Worm (Caenorhabditis elegans) whole organism, L3 larva: ENCODE measurements around the gene C35B1.5.
"Not testable (repeated sequence)": the region's sequence is repeated elsewhere in the genome, so short reads cannot be mapped to it uniquely, and the experiment has no call there.

Source experiments
- ZK546.5 ChIP-seq: sonication (generic microtip); optimal IDR thresholded peaks from 2 replicates; lab custom pipeline; 2017; ENCODE audit warnings: missing biosample characterization, missing genetic modification characterization
- aly-2 ChIP-seq: fragments of 150-350 bp; optimal IDR thresholded peaks from 2 replicates; lab custom pipeline; 2014; ENCODE audit warnings: missing biosample characterization, missing genetic modification characterization
- ama-1 ChIP-seq: fragments of 150-350 bp; optimal IDR thresholded peaks from 2 replicates; lab custom pipeline; 2018
- ceh-28 ChIP-seq: fragments of 150-350 bp; optimal IDR thresholded peaks from 2 replicates; lab custom pipeline; 2014; ENCODE audit warnings: missing biosample characterization, missing genetic modification reagents, missing genetic modification characterization
- ceh-82 ChIP-seq: fragments of 150-350 bp; optimal IDR thresholded peaks from 2 replicates; lab custom pipeline; 2014; ENCODE audit warnings: missing biosample characterization, missing genetic modification characterization
- ceh-9 ChIP-seq: sonication (generic microtip); optimal IDR thresholded peaks from 2 replicates; lab custom pipeline; 2018; ENCODE audit warnings: missing biosample characterization, missing genetic modification characterization
- daf-12 ChIP-seq: fragments of 150-350 bp; optimal IDR thresholded peaks from 2 replicates; lab custom pipeline; 2014; ENCODE audit warnings: missing biosample characterization, missing genetic modification reagents, missing genetic modification characterization
- egl-27 ChIP-seq: sonication (generic microtip); optimal IDR thresholded peaks from 4 replicates; lab custom pipeline; 2017; ENCODE audit warnings: missing biosample characterization, missing genetic modification reagents, missing genetic modification characterization
- egl-5 ChIP-seq: fragments of 150-350 bp; optimal IDR thresholded peaks from 2 replicates; lab custom pipeline; 2017; ENCODE audit warnings: missing biosample characterization, missing genetic modification reagents, missing genetic modification characterization, inconsistent platforms
- elt-1 ChIP-seq: fragments of 150-350 bp; optimal IDR thresholded peaks from 2 replicates; lab custom pipeline; 2014; ENCODE audit warnings: missing biosample characterization, missing genetic modification characterization
- elt-2 ChIP-seq: sonication (generic microtip); optimal IDR thresholded peaks from 2 replicates; lab custom pipeline; 2016; ENCODE audit warnings: missing genetic modification reagents, mild to moderate bottlenecking, missing genetic modification characterization, missing compliant biosample characterization
- elt-3 ChIP-seq, 3 experiments: fragments of 150-350 bp in 1 of 3; sonication (generic microtip) in 2 of 3; optimal IDR thresholded peaks; 2 replicates in 2 of 3; 4 replicates in 1 of 3; lab custom pipeline; 2014 to 2017; ENCODE audit warnings: missing biosample characterization in 3 of 3, missing genetic modification characterization in 3 of 3
- eor-1 ChIP-seq, 2 experiments: fragments of 150-350 bp; optimal IDR thresholded peaks; 2 replicates each; lab custom pipeline; 2014 to 2018; ENCODE audit warnings: missing biosample characterization in 2 of 2, missing genetic modification characterization in 2 of 2
- fkh-10 ChIP-seq: sonication (generic microtip); optimal IDR thresholded peaks from 2 replicates; lab custom pipeline; 2017; ENCODE audit warnings: missing biosample characterization, missing genetic modification reagents, missing genetic modification characterization
- fkh-2 ChIP-seq: fragments of 150-350 bp; optimal IDR thresholded peaks from 2 replicates; lab custom pipeline; 2014; ENCODE audit warnings: missing biosample characterization, missing genetic modification reagents, missing genetic modification characterization
- fos-1 ChIP-seq: fragments of 150-350 bp; optimal IDR thresholded peaks from 2 replicates; lab custom pipeline; 2014; ENCODE audit warnings: missing biosample characterization, missing genetic modification characterization
- hmg-11 ChIP-seq: sonication (generic microtip); optimal IDR thresholded peaks from 2 replicates; lab custom pipeline; 2016; ENCODE audit warnings: missing genetic modification characterization, missing compliant biosample characterization
- jun-1 ChIP-seq: fragments of 150-350 bp; optimal IDR thresholded peaks from 2 replicates; lab custom pipeline; 2014; ENCODE audit warnings: missing biosample characterization, missing genetic modification reagents, missing genetic modification characterization
- lin-15B ChIP-seq: fragments of 150-350 bp; optimal IDR thresholded peaks from 2 replicates; lab custom pipeline; 2014; ENCODE audit warnings: missing biosample characterization, missing genetic modification characterization
- lin-39 ChIP-seq: fragments of 150-350 bp; optimal IDR thresholded peaks from 2 replicates; lab custom pipeline; 2018; ENCODE audit warnings: missing biosample characterization, missing genetic modification reagents, missing genetic modification characterization
- mml-1 ChIP-seq: fragments of 150-350 bp; sonication (generic microtip); optimal IDR thresholded peaks from 3 replicates; lab custom pipeline; 2014; ENCODE audit warnings: missing biosample characterization, missing genetic modification characterization
- nhr-11 ChIP-seq: fragments of 150-350 bp; optimal IDR thresholded peaks from 2 replicates; lab custom pipeline; 2014; ENCODE audit warnings: missing biosample characterization, missing genetic modification characterization
- nhr-12 ChIP-seq: fragments of 150-350 bp; optimal IDR thresholded peaks from 2 replicates; lab custom pipeline; 2014; ENCODE audit warnings: missing biosample characterization, missing genetic modification characterization
- nhr-28 ChIP-seq: fragments of 150-350 bp; optimal IDR thresholded peaks from 2 replicates; lab custom pipeline; 2014; ENCODE audit warnings: missing biosample characterization, missing genetic modification characterization
- nhr-76 ChIP-seq: fragments of 150-350 bp; sonication (generic microtip); optimal IDR thresholded peaks from 5 replicates; lab custom pipeline; 2014; ENCODE audit warnings: missing biosample characterization, missing genetic modification characterization
- nhr-77 ChIP-seq: fragments of 150-350 bp; optimal IDR thresholded peaks from 2 replicates; lab custom pipeline; 2014; ENCODE audit warnings: missing biosample characterization, missing genetic modification characterization
- pha-4 ChIP-seq: fragments of 150-350 bp; optimal IDR thresholded peaks from 2 replicates; lab custom pipeline; 2014; ENCODE audit warnings: missing biosample characterization, missing genetic modification reagents, missing genetic modification characterization
- pqm-1 ChIP-seq: fragments of 150-350 bp; optimal IDR thresholded peaks from 2 replicates; lab custom pipeline; 2017; ENCODE audit warnings: missing biosample characterization, missing genetic modification characterization, inconsistent platforms
- sea-2 ChIP-seq: fragments of 150-350 bp; sonication (generic microtip); optimal IDR thresholded peaks from 4 replicates; lab custom pipeline; 2014; ENCODE audit warnings: missing biosample characterization, missing genetic modification reagents, missing genetic modification characterization
- skn-1 ChIP-seq: fragments of 150-350 bp; optimal IDR thresholded peaks from 2 replicates; lab custom pipeline; 2014; ENCODE audit warnings: missing biosample characterization, missing genetic modification characterization
- snpc-4 ChIP-seq: fragments of 150-350 bp; optimal IDR thresholded peaks from 2 replicates; lab custom pipeline; 2014; ENCODE audit warnings: missing biosample characterization, missing genetic modification characterization
- tbx-2 ChIP-seq: sonication (generic microtip); optimal IDR thresholded peaks from 2 replicates; lab custom pipeline; 2016; ENCODE audit warnings: mild to moderate bottlenecking, missing genetic modification characterization, missing compliant biosample characterization
- unc-62 ChIP-seq: fragments of 150-350 bp; sonication (generic microtip); optimal IDR thresholded peaks from 4 replicates; lab custom pipeline; 2014; ENCODE audit warnings: missing biosample characterization, missing genetic modification reagents, missing genetic modification characterization
- ztf-11 ChIP-seq: fragments of 150-350 bp; optimal IDR thresholded peaks from 2 replicates; lab custom pipeline; 2014; ENCODE audit warnings: missing biosample characterization, missing genetic modification characterization

C35B1.5 gene

DNA sequence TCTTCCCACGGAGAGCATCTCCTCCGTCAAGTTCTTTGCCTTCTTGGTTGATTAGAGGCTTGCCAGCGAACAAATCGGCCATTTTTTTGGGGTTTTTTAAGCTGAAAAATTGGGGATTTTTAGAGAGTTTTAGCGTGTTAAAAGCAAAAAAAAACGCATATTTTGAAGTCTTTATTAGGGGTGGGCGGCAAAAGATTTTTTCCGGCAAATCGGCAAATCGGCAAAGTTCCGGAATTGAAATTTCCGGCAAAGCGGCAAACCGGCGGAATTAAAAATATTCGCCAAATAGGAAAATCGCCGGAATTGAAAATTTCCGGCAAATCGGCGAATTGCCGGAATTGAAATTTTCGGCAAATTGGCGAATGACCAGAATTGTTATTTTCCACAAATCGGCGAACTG lies at the start of gene C35B1.5:
Gene C35B1.5, minus strand, starts transcription at position 101 of the 400 bp plus-strand sequence.
- TF ChIP-seq mml-1 (tag; lab: Kevin White, UChicago) = no peak
- TF ChIP-seq jun-1 (tag; lab: Kevin White, UChicago) = no peak
- TF ChIP-seq nhr-11 = no peak
- no peak for TF ChIP-seq fos-1 (tag; lab: Kevin White, UChicago)
- TF ChIP-seq ceh-9 = no peak

DNA sequence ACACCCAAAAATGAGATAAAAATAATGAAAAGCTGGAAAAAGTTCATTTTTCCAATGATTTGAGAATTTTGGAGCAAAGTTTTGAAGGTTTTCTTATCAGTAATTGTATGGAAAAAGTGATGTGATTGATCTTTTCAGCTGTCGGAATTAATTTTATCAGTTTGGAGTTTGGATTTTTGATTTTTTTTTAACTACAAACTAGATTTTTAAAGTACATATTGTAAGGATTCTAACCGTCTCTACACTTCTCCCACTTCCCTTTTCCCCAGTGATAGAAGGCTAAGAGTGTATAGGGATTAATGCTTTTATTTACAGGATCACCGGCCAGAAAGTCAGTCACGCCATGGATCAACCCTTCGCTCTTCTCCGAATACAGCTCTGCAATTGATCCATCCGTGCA lies 41.6 kb upstream of the C35B1.5 start, which contains the start of gene F49F1.7:
Gene F49F1.7, minus strand, starts transcription at position 101 of the 400 bp plus-strand sequence.
- not testable (repeated sequence) for TF ChIP-seq snpc-4, nhr-76, lin-15B (tag; lab: Kevin White, UChicago)

DNA sequence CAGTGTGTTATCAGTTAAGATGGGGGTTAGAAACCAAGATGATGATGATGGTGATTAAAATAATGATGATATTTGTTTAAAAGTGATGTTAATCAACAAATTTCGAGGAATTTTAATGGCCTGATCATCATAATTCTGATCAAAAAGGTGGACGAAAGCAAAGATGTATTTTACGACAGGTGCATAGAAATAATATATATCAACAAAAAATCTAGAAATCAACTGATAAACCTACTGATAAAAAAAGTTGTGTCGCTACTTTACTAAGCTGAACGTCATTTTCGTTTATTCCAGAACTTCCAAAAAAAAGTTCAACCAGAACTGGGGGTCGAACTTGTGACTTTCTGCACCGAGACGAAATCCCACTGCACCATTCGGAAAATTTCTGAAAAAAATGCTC lies 39.1 kb upstream of the C35B1.5 start, which contains the start of gene mul-1:
Gene mul-1, minus strand, starts transcription at position 84 of the 400 bp plus-strand sequence.
- TF ChIP-seq elt-2 (tag; lab: Kevin White, UChicago) = peak; percentile 69
- TF ChIP-seq ztf-11 (tag; lab: Kevin White, UChicago) = no peak

DNA sequence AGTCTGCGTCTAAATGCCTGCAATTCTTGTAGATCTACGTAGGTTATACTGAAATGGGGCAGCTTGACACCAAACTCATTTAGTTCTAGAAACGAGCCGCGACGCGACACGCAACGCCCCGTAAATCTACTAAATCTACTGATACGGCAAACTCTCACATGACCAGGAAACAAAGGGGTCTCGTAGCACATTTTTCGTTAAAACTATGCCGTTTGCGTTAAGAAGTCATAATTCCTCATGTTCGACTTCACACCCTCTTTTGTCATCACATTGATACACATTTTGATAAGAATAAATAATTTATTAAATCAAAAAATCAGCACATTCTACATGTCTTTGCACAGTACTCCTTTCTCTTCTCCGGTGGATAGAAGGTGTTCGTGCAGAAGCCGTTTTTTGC lies 37.0 kb upstream of the C35B1.5 start:
- no peak for TF ChIP-seq eor-1 (tag; optimal IDR thresholded peaks at IDR 0.05; lab: Kevin White, UChicago)
- TF ChIP-seq elt-2 (tag; lab: Kevin White, UChicago) = peak; percentile 77
- peak; percentile 31 for TF ChIP-seq pqm-1

DNA sequence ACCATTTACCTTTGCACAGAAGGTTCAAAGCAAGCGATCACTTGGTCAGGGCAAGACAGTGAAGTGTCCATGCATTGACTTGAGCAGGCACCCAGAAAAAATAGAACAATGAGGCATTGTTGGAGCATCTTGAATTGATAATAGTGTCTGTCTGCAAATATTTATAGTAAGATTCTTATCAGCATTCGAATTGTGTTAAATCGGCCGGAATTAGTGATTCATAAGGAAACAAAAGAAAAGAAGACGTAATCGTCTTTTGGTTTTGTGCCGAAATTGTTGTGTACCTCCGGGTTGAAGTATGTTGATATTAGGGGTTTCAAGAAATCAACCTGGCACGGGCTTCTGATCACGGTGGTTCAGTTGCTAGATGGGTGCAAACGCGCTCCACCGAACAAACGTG lies 36.3 kb upstream of the C35B1.5 start, which contains the start of gene F49F1.5:
Gene F49F1.5, minus strand, starts transcription at position 153 of the 400 bp plus-strand sequence.
- no peak for TF ChIP-seq nhr-11
- no peak for TF ChIP-seq ztf-11 (tag; lab: Kevin White, UChicago)
- TF ChIP-seq elt-2 (tag; lab: Kevin White, UChicago) = peak; percentile 63

DNA sequence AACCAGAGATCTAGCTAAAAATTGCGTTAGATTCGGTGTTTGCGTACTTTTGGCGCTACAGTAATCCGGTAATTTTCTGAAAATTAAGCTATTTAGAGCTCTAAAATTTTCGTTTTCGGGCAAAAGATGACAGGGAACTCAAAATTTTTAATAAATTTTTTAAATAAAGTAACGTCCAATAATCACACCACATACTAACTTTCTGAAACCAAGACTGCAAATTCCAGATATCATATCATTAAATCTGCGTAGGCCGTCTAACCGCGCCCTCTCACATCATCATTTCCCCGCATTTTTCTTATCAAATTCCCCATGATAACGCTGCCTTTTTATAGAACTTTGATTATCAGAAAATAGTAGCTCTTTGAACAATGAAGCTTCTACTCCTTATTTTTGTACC lies 33.4 kb upstream of the C35B1.5 start, which contains the start of gene drd-50:
Gene drd-50, plus strand, starts transcription at position 301 of the 400 bp plus-strand sequence.
- peak; percentile 65 for TF ChIP-seq elt-2 (tag; lab: Kevin White, UChicago)
- TF ChIP-seq ZK546.5 (tag; lab: Kevin White, UChicago) = no peak
- no peak for TF ChIP-seq nhr-76 (tag; lab: Kevin White, UChicago)

DNA sequence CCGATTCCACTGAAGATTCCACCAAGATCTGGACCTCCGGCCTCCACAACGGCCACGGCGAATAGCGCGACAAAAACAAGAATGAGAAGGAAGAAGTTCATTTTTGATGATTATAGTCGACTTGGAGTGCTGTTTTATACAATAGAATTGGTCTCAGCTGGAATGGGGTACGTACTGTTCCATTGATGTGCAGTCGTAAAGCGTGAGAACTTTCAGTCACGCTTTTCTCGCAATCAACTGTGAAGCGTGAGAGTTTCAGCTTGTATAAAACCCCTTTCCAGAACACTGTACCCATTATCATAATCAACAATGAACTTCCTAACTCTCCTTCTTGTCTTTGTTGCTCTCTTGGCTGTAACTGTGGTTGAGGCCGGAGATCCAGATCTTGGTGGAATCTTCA lies 31.6 kb upstream of the C35B1.5 start, which contains the start of the genes F49F1.4 and F49F1.2:
Gene F49F1.4, minus strand, starts transcription at position 101 of the 400 bp plus-strand sequence.
Gene F49F1.2, plus strand, starts transcription at position 310 of the 400 bp plus-strand sequence.
- no peak for TF ChIP-seq ZK546.5 (tag; lab: Kevin White, UChicago)
- TF ChIP-seq ceh-9 = no peak
- no peak for TF ChIP-seq ceh-28 (tag; lab: Kevin White, UChicago)
- no peak for TF ChIP-seq hmg-11 (tag; lab: Kevin White, UChicago)
- no peak for TF ChIP-seq sea-2 (GFP tag; lab: Kevin White, UChicago)
- TF ChIP-seq pqm-1 = no peak
- TF ChIP-seq ama-1 (lab: Kevin White, UChicago) = no peak
- no peak for TF ChIP-seq elt-3 (tag; optimal IDR thresholded peaks at IDR 0.05; lab: Kevin White, UChicago)
- TF ChIP-seq egl-27 = no peak
- no peak for TF ChIP-seq nhr-28 (tag; lab: Kevin White, UChicago)
- no peak for TF ChIP-seq lin-15B (tag; lab: Kevin White, UChicago)
- TF ChIP-seq ztf-11 (tag; lab: Kevin White, UChicago) = no peak
- no peak for TF ChIP-seq egl-5 (tag; lab: Kevin White, UChicago)
- no peak for TF ChIP-seq nhr-77
- no peak for TF ChIP-seq skn-1 (tag; lab: Kevin White, UChicago)

DNA sequence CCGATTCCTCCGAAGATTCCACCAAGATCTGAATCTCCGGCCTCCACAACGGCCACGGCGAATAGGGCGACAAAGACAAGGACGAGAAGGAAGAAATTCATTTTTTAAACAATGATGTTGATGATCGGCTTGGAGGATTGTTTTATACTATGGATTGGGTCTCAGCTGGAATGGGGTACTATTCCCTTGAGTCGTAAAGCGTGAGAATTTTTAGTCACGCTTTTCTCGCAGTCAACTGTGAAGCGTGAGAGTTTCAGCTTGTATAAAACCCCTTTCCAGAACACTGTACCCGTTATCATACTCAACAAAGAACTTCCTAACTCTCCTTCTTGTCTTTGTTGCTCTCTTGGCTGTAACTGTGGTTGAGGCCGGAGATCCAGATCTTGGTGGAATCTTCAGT lies 30.5 kb upstream of the C35B1.5 start, which contains the start of gene F49F1.15:
Gene F49F1.15, minus strand, starts transcription at position 101 of the 400 bp plus-strand sequence.
- no peak for TF ChIP-seq jun-1 (tag; lab: Kevin White, UChicago)

DNA sequence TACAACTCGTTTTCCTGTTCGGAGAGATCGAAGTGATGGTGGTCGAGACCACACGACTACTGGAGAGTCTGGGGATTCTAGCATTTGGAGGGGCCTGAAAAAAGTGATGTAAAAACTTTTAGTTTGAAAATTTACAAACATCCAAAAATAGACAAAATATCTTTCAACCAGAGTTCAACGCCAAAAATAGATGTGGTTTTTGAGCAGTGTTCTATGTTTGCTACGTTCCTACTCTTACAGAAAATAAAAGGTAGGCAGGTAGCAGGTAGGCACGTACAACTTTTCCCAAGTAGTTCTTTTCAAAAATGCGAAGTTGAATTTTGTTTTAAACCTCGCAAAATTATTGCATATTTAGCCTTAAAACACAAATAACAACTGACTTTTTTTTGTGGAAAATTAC lies 28.4 kb upstream of the C35B1.5 start, which contains the start of gene F49F1.14:
Gene F49F1.14, minus strand, starts transcription at position 101 of the 400 bp plus-strand sequence.
- no peak for TF ChIP-seq ztf-11 (tag; lab: Kevin White, UChicago)
- TF ChIP-seq aly-2 (tag; lab: Kevin White, UChicago) = no peak
- no peak for TF ChIP-seq lin-39 (tag; lab: Kevin White, UChicago)
- no peak for TF ChIP-seq fos-1 (tag; lab: Kevin White, UChicago)
- no peak for TF ChIP-seq fkh-2 (tag; lab: Kevin White, UChicago)
- TF ChIP-seq daf-12 (tag; lab: Kevin White, UChicago) = no peak
- no peak for TF ChIP-seq ceh-82 (tag; lab: Kevin White, UChicago)
- no peak for TF ChIP-seq tbx-2 (tag; lab: Kevin White, UChicago)
- no peak for TF ChIP-seq pha-4 (tag; lab: Kevin White, UChicago)
- no peak for TF ChIP-seq unc-62 (GFP tag; lab: Kevin White, UChicago)
- no peak for TF ChIP-seq nhr-76 (tag; lab: Kevin White, UChicago)
- no peak for TF ChIP-seq fkh-10
- no peak for TF ChIP-seq nhr-12
- TF ChIP-seq hmg-11 (tag; lab: Kevin White, UChicago) = no peak
- TF ChIP-seq jun-1 (tag; lab: Kevin White, UChicago) = no peak
- no peak for TF ChIP-seq egl-5 (tag; lab: Kevin White, UChicago)
- TF ChIP-seq elt-1 (tag; lab: Kevin White, UChicago) = no peak
